Worm (Caenorhabditis elegans): ENCODE data around the gene pals-17.

The pals-17 gene

DNA sequence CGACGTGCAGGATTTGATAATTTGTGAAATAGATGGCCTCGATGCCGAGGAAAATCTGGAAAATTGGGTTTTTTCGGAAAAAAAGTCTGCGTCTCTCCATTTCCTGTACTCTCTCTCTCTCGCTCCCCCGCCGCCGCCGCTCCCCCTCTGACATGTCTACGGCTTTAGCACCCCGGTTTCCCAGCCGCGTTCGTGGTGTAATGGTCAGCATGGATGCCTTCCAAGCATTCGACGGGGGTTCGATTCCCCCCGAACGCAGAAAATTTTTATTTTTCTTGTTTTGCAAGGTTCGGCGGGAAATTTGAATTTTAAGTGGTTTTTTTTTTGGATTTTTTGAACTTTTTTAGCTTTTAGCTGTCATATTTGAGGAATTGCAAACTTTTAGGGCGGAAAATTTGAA is 32.7 kb upstream of the pals-17 start (continued):
- TF ChIP-seq spr-3 (GFP tag; optimal IDR thresholded peaks at IDR 0.05): peak; percentile 69
- peak; percentile 21 for TF ChIP-seq Y5F2A.4 (GFP tag; optimal IDR thresholded peaks at IDR 0.05)
- TF ChIP-seq lin-13 (GFP tag; optimal IDR thresholded peaks at IDR 0.05): peak; percentile 94
- no peak for TF ChIP-seq lin-29 (GFP tag; IDR thresholded peaks at IDR 0.05)
- 0 out of 2 replicates have a peak, but pooled peaks have one; percentile 58 for TF ChIP-seq F44E2.7 (GFP tag; IDR thresholded peaks at IDR 0.05)
- TF ChIP-seq attf-4 (tag; optimal IDR thresholded peaks at IDR 0.05): no peak
- TF ChIP-seq tag-97 (GFP tag; IDR thresholded peaks at IDR 0.05): no peak
- TF ChIP-seq hlh-30 (tag; optimal IDR thresholded peaks at IDR 0.05; ENCODE audit: insufficient read depth): peak; percentile 15
- peak; percentile 80 for TF ChIP-seq ceh-20 (GFP tag; IDR thresholded peaks at IDR 0.05)
- TF ChIP-seq ceh-32 (tag; optimal IDR thresholded peaks at IDR 0.05; ENCODE audit: poor library complexity): no peak
- peak; percentile 54 for TF ChIP-seq nhr-102 (tag; optimal IDR thresholded peaks at IDR 0.05)
- peak; percentile 67 for TF ChIP-seq dve-1 (tag; optimal IDR thresholded peaks at IDR 0.05; ENCODE audit: insufficient read depth)
- peak; percentile 82; the same call in 1 of the 2 replicates for TF ChIP-seq ceh-44 (GFP tag; IDR thresholded peaks at IDR 0.05)
- TF ChIP-seq egl-43 (GFP tag; IDR thresholded peaks at IDR 0.05): peak; percentile 95
- TF ChIP-seq ztf-11 (tag; optimal IDR thresholded peaks at IDR 0.05): no peak
- no peak for TF ChIP-seq R02D3.7 (tag; optimal IDR thresholded peaks at IDR 0.05)
- TF ChIP-seq cey-2 (tag; optimal IDR thresholded peaks at IDR 0.05; ENCODE audit: borderline replicate concordance, insufficient read depth): no peak
- TF ChIP-seq ceh-28 (tag; optimal IDR thresholded peaks at IDR 0.05): no peak
- no peak for TF ChIP-seq zip-11 (GFP tag; IDR thresholded peaks at IDR 0.05)
- peak; percentile 19 for TF ChIP-seq T20F7.1 (GFP tag; optimal IDR thresholded peaks at IDR 0.05)
- TF ChIP-seq Y75B8A.6 (GFP tag; IDR thresholded peaks at IDR 0.05): peak; percentile 84
- peak; percentile 76 for TF ChIP-seq ctbp-1 (GFP tag; IDR thresholded peaks at IDR 0.05)
- peak; percentile 75 for TF ChIP-seq spr-1 (tag; optimal IDR thresholded peaks at IDR 0.05)
- TF ChIP-seq nhr-25 (tag; optimal IDR thresholded peaks at IDR 0.05; ENCODE audit: borderline replicate concordance, insufficient read depth): no peak
- no peak for TF ChIP-seq ama-1 (optimal IDR thresholded peaks at IDR 0.05)
- TF ChIP-seq lin-39 (tag; optimal IDR thresholded peaks at IDR 0.05): no peak
- no peak for TF ChIP-seq nhr-76 (tag; optimal IDR thresholded peaks at IDR 0.05)
- TF ChIP-seq nhr-237 (tag; optimal IDR thresholded peaks at IDR 0.05): no peak
- TF ChIP-seq duxl-1 (tag; optimal IDR thresholded peaks at IDR 0.05; ENCODE audit: poor library complexity): peak; percentile 78
- peak; percentile 67; the same call in 1 of the 2 replicates for TF ChIP-seq php-3 (GFP tag; IDR thresholded peaks at IDR 0.05)
- peak; percentile 77 for TF ChIP-seq nhr-111 (GFP tag; optimal IDR thresholded peaks at IDR 0.05)
- no peak for TF ChIP-seq ceh-62 (tag; optimal IDR thresholded peaks at IDR 0.05)
- TF ChIP-seq lin-1 (GFP tag; IDR thresholded peaks at IDR 0.05): peak; percentile 80
- peak; percentile 70 for TF ChIP-seq rbr-2 (tag; optimal IDR thresholded peaks at IDR 0.05)
- TF ChIP-seq saeg-2 (GFP tag; IDR thresholded peaks at IDR 0.05): peak; percentile 82
- peak; percentile 60 for TF ChIP-seq dpl-1 (GFP tag; optimal IDR thresholded peaks at IDR 0.05)
- TF ChIP-seq sdz-12 (GFP tag; optimal IDR thresholded peaks at IDR 0.05): peak; percentile 52
- peak; percentile 52 for TF ChIP-seq hlh-11 (tag; optimal IDR thresholded peaks at IDR 0.05)
- peak; percentile 98 for TF ChIP-seq aha-1 (tag)
- TF ChIP-seq F26F4.8 (GFP tag; conservative IDR thresholded peaks at IDR 0.05): peak; percentile 68; the same call in 1 of the 2 replicates
- peak; percentile 43 for TF ChIP-seq F49E8.2 (tag; optimal IDR thresholded peaks at IDR 0.05; ENCODE audit: borderline replicate concordance)
- TF ChIP-seq mep-1 (tag; optimal IDR thresholded peaks at IDR 0.05): peak; percentile 76
- TF ChIP-seq daf-19 (GFP tag; conservative IDR thresholded peaks at IDR 0.05): no peak
- TF ChIP-seq mxl-3 (GFP tag; optimal IDR thresholded peaks at IDR 0.05): peak; percentile 46
- TF ChIP-seq F10B5.3 (tag; optimal IDR thresholded peaks at IDR 0.05): no peak
- peak; percentile 39 for TF ChIP-seq nhr-77 (tag; optimal IDR thresholded peaks at IDR 0.05)
- TF ChIP-seq ceh-82 (tag; optimal IDR thresholded peaks at IDR 0.05): no peak
- TF ChIP-seq arid-1 (GFP tag; conservative IDR thresholded peaks at IDR 0.05): peak; percentile 92
- TF ChIP-seq dmd-9 (GFP tag; IDR thresholded peaks at IDR 0.05): peak; percentile 81
- peak in 1 of 2 experiments; percentile 26 for TF ChIP-seq mdl-1 (tag; optimal IDR thresholded peaks at IDR 0.05)
- TF ChIP-seq lin-15B (tag; optimal IDR thresholded peaks at IDR 0.05): no peak
